Fruit fly (Drosophila melanogaster) whole organism, pupa: Measurements from ENCODE around the gene mthl9.

Experiments
- CG15710 ChIP-seq: fragments of 200-800 bp; sonication (Bioruptor generic); optimal IDR thresholded peaks from 2 replicates; lab custom pipeline; 2018; ENCODE audit warnings: missing biosample characterization, mild to moderate bottlenecking, missing genetic modification characterization, moderate library complexity
- CG34367 ChIP-seq: fragments of 200-800 bp; sonication (Bioruptor generic); optimal IDR thresholded peaks from 2 replicates; lab custom pipeline; 2018; ENCODE audit warnings: missing biosample characterization, mild to moderate bottlenecking, missing genetic modification characterization
- CG4496 ChIP-seq: fragments of 200-800 bp; sonication (Bioruptor generic); IDR thresholded peaks from 3 replicates; pipeline ENCODE4 v1.3.6; 2022; ENCODE audit warnings: missing biosample characterization, missing genetic modification characterization
- CG8159 ChIP-seq: fragments of 200-800 bp; sonication (Bioruptor generic); optimal IDR thresholded peaks from 3 replicates; lab custom pipeline; 2018; ENCODE audit warnings: missing biosample characterization, mild to moderate bottlenecking, missing genetic modification characterization, moderate library complexity
- CG9948 ChIP-seq: fragments of 200-800 bp; sonication (Bioruptor generic); optimal IDR thresholded peaks from 2 replicates; lab custom pipeline; 2018; ENCODE audit warnings: missing biosample characterization, mild to moderate bottlenecking, missing genetic modification characterization, moderate library complexity
- D1 ChIP-seq: fragments of 200-800 bp; sonication (Bioruptor generic); optimal IDR thresholded peaks from 2 replicates; lab custom pipeline; 2018; ENCODE audit warnings: missing biosample characterization, mild to moderate bottlenecking, missing genetic modification characterization, moderate library complexity
- EcR ChIP-seq: fragments of 200-800 bp; sonication (Bioruptor generic); optimal IDR thresholded peaks from 3 replicates; lab custom pipeline; 2019; ENCODE audit warnings: missing biosample characterization, missing genetic modification characterization, mild to moderate bottlenecking, moderate library complexity, missing genetic modification reagents
- Ets98B ChIP-seq: fragments of 200-800 bp; sonication (Bioruptor generic); IDR thresholded peaks from 2 replicates; pipeline ENCODE4 v1.3.6; 2022; ENCODE audit warnings: missing biosample characterization, missing genetic modification characterization
- gl ChIP-seq: fragments of 200-800 bp; sonication (Bioruptor generic); optimal IDR thresholded peaks from 2 replicates; lab custom pipeline; 2018; ENCODE audit warnings: missing biosample characterization, mild to moderate bottlenecking, missing genetic modification characterization
- rn ChIP-seq: fragments of 200-800 bp; sonication (Bioruptor generic); IDR thresholded peaks from 2 replicates; pipeline ENCODE4 v1.3.6; 2022; ENCODE audit warnings: missing biosample characterization, missing genetic modification characterization

dm6 chr3L:327833-328232, 4.3 kb downstream of the mthl9 start, which contains the start of the genes Atac3 and Ptpmeg:
- no peak for TF ChIP-seq CG9948
- no peak for TF ChIP-seq EcR (GFP tag; lab: Kevin White, UChicago)
- TF ChIP-seq rn (GFP tag; lab: Robert Waterston, UW) = no peak
- no peak for TF ChIP-seq CG8159
- TF ChIP-seq CG34367 (tag; lab: Kevin White, UChicago) = no peak
- TF ChIP-seq D1 (tag; lab: Kevin White, UChicago) = no peak
- no peak for TF ChIP-seq gl (tag; lab: Kevin White, UChicago)
- no peak for TF ChIP-seq Ets98B (GFP tag; lab: Robert Waterston, UW)
- no peak for TF ChIP-seq CG15710 (tag; lab: Kevin White, UChicago)
- no peak for TF ChIP-seq CG4496 (GFP tag; lab: Robert Waterston, UW)
